Worm (Caenorhabditis elegans): Measurements from ENCODE around the gene R13D11.3.
"Not testable (repeated sequence)": the region's sequence is repeated elsewhere in the genome, so short reads cannot be mapped to it uniquely, and the experiment has no call there.

R13D11.3 gene

ce11 chrV:810281-810862, 4.4 kb upstream of the R13D11.3 start, which contains the start of gene R13D11.4:
R13D11.4 (plus strand) TSS chrV:810812.
- TF ChIP-seq sptf-1 (tag; optimal IDR thresholded peaks at IDR 0.05) (no peak), mep-1 (tag; optimal IDR thresholded peaks at IDR 0.05) (no peak), ces-1 (GFP tag; optimal IDR thresholded peaks at IDR 0.05) (peak; percentile 67), unc-39 (tag; optimal IDR thresholded peaks at IDR 0.05) (no peak)

- TF ChIP-seq lin-13 (tag; optimal IDR thresholded peaks at IDR 0.05): no peak
- no peak for TF ChIP-seq unc-120 (tag; optimal IDR thresholded peaks at IDR 0.05; ENCODE audit: poor library complexity, severe bottlenecking)
- no peak for TF ChIP-seq flh-1 (GFP tag; optimal IDR thresholded peaks at IDR 0.05)
- TF ChIP-seq ham-2 (GFP tag; optimal IDR thresholded peaks at IDR 0.05): no peak
- TF ChIP-seq lsy-2 (tag; optimal IDR thresholded peaks at IDR 0.05): no peak
- TF ChIP-seq ceh-83 (GFP tag; optimal IDR thresholded peaks at IDR 0.05): no peak
- no peak for TF ChIP-seq bed-3 (GFP tag; optimal IDR thresholded peaks at IDR 0.05)
- TF ChIP-seq cnd-1 (tag; optimal IDR thresholded peaks at IDR 0.05): no peak
- no peak for TF ChIP-seq elt-3 (tag; optimal IDR thresholded peaks at IDR 0.05)
- no peak for TF ChIP-seq nhr-12 (tag; optimal IDR thresholded peaks at IDR 0.05)
- TF ChIP-seq snpc-4 (tag; optimal IDR thresholded peaks at IDR 0.05): no peak
- TF ChIP-seq elt-1 (tag; optimal IDR thresholded peaks at IDR 0.05; ENCODE audit: borderline replicate concordance, insufficient read depth): no peak
- no peak for TF ChIP-seq nhr-28 (tag; optimal IDR thresholded peaks at IDR 0.05)
- TF ChIP-seq nhr-2 (tag; optimal IDR thresholded peaks at IDR 0.05): no peak
- no peak for TF ChIP-seq ces-1 (GFP tag; optimal IDR thresholded peaks at IDR 0.05)
Measured at ce11 chrV:813101-813500, 1.7 kb upstream of the R13D11.3 start, which contains the start of gene R13D11.10. R13D11.10 (minus strand) TSS chrV:813201.

- TF ChIP-seq lin-32 (GFP tag; optimal IDR thresholded peaks at IDR 0.05): no peak
Measured at ce11 chrV:817182-817581, 2.4 kb downstream of the R13D11.3 start, which contains the start of gene R13D11.1. R13D11.1 (plus strand) TSS chrV:817482.

ce11 chrV:820629-821028, 5.8 kb downstream of the R13D11.3 start, which contains the start of gene srx-32:
srx-32 (minus strand) TSS chrV:820729.
- not testable (repeated sequence) for TF ChIP-seq ceh-43 (GFP tag; optimal IDR thresholded peaks at IDR 0.05); elt-1 (tag; optimal IDR thresholded peaks at IDR 0.05; ENCODE audit: borderline replicate concordance, insufficient read depth); bed-3 (GFP tag; optimal IDR thresholded peaks at IDR 0.05)

ce11 chrV:822922-823321, 8.1 kb downstream of the R13D11.3 start, which contains the start of gene srx-31:
srx-31 (minus strand) TSS chrV:823022.
- TF ChIP-seq elt-1 (tag; optimal IDR thresholded peaks at IDR 0.05; ENCODE audit: borderline replicate concordance, insufficient read depth); lin-32 (GFP tag; optimal IDR thresholded peaks at IDR 0.05); nhr-76 (tag; optimal IDR thresholded peaks at IDR 0.05): not testable (repeated sequence)

- no peak for TF ChIP-seq ceh-43 (GFP tag; optimal IDR thresholded peaks at IDR 0.05)
- TF ChIP-seq lin-13 (tag; optimal IDR thresholded peaks at IDR 0.05): no peak
- no peak for TF ChIP-seq ham-2 (GFP tag; optimal IDR thresholded peaks at IDR 0.05)
- TF ChIP-seq tbx-8 (GFP tag; optimal IDR thresholded peaks at IDR 0.05): no peak
- TF ChIP-seq drap-1 (GFP tag; optimal IDR thresholded peaks at IDR 0.05): no peak
- TF ChIP-seq unc-39 (tag; optimal IDR thresholded peaks at IDR 0.05): no peak
- no peak for TF ChIP-seq elt-3 (tag; optimal IDR thresholded peaks at IDR 0.05)
- no peak for TF ChIP-seq zip-8 (tag; optimal IDR thresholded peaks at IDR 0.05)
- no peak for TF ChIP-seq cnd-1 (tag; optimal IDR thresholded peaks at IDR 0.05)
- no peak for TF ChIP-seq nhr-76 (tag; optimal IDR thresholded peaks at IDR 0.05)
- TF ChIP-seq lin-32 (GFP tag; optimal IDR thresholded peaks at IDR 0.05): no peak
Measured at ce11 chrV:826097-826496, 11.3 kb downstream of the R13D11.3 start, which contains the start of gene F41H8.2. F41H8.2 (plus strand) TSS chrV:826397.

- TF ChIP-seq ham-2 (GFP tag; optimal IDR thresholded peaks at IDR 0.05): no peak
- no peak for TF ChIP-seq snpc-4 (tag; optimal IDR thresholded peaks at IDR 0.05)
- TF ChIP-seq nhr-237 (tag; optimal IDR thresholded peaks at IDR 0.05): no peak
- no peak for TF ChIP-seq nhr-12 (tag; optimal IDR thresholded peaks at IDR 0.05)
- no peak for TF ChIP-seq zip-8 (tag; optimal IDR thresholded peaks at IDR 0.05)
- no peak for TF ChIP-seq mls-2 (tag; optimal IDR thresholded peaks at IDR 0.05)
- no peak for TF ChIP-seq nhr-28 (tag; optimal IDR thresholded peaks at IDR 0.05)
- TF ChIP-seq mep-1 (tag; optimal IDR thresholded peaks at IDR 0.05): no peak
- TF ChIP-seq cnd-1 (tag; optimal IDR thresholded peaks at IDR 0.05): no peak
- TF ChIP-seq ztf-11 (tag; optimal IDR thresholded peaks at IDR 0.05): no peak
- no peak for TF ChIP-seq lin-32 (GFP tag; optimal IDR thresholded peaks at IDR 0.05)
- TF ChIP-seq unc-62 (GFP tag; optimal IDR thresholded peaks at IDR 0.05): no peak
Measured at ce11 chrV:833368-833767, 18.6 kb downstream of the R13D11.3 start, which contains the start of gene F41H8.1. F41H8.1 (plus strand) TSS chrV:833668.
